Worm (Caenorhabditis elegans) whole organism, L4 larva: ENCODE data around the gene F13H10.9.

ENCODE experiments used
- F37D6.2 ChIP-seq: sonication (generic microtip); optimal IDR thresholded peaks from 2 replicates; lab custom pipeline; 2016; ENCODE audit warnings: mild to moderate bottlenecking, missing genetic modification characterization, missing compliant biosample characterization
- R02D3.7 ChIP-seq: fragments of 150-350 bp; sonication (generic microtip); optimal IDR thresholded peaks from 3 replicates; lab custom pipeline; 2014; ENCODE audit warnings: missing biosample characterization, missing genetic modification characterization
- T20F7.1 ChIP-seq: fragments of 200-800 bp; sonication (Bioruptor generic); optimal IDR thresholded peaks from 2 replicates; lab custom pipeline; 2018; ENCODE audit warnings: mild to moderate bottlenecking, missing genetic modification characterization, missing compliant biosample characterization
- Y48G9A.11 ChIP-seq: fragments of 200-800 bp; sonication (Bioruptor generic); IDR thresholded peaks from 2 replicates; pipeline ENCODE4 v1.3.6; 2022; ENCODE audit warnings: missing genetic modification reagents, missing genetic modification characterization, missing compliant biosample characterization
- ZK337.2 ChIP-seq: fragments of 200-800 bp; sonication (Bioruptor generic); IDR thresholded peaks from 2 replicates; pipeline ENCODE4 v1.3.6; 2022; ENCODE audit warnings: missing genetic modification reagents, missing genetic modification characterization, missing compliant biosample characterization
- aha-1 ChIP-seq: fragments of 150-350 bp; peaks from one replicate; lab custom pipeline; 2014; ENCODE audit warnings: missing biosample characterization, missing genetic modification characterization
- ama-1 ChIP-seq: fragments of 150-350 bp; optimal IDR thresholded peaks from 2 replicates; lab custom pipeline; 2014; ENCODE audit warnings: inconsistent platforms, mixed read lengths
- ces-1 ChIP-seq: fragments of 150-350 bp; sonication (generic microtip); optimal IDR thresholded peaks from 4 replicates; lab custom pipeline; 2014; ENCODE audit warnings: missing biosample characterization, missing genetic modification reagents, missing genetic modification characterization
- cey-2 ChIP-seq: sonication (generic microtip); optimal IDR thresholded peaks from 3 replicates; lab custom pipeline; 2017; ENCODE audit warnings: missing genetic modification characterization, mild to moderate bottlenecking, missing compliant biosample characterization, antibody characterized with exemption, borderline replicate concordance; ENCODE audit not compliant: insufficient read depth
- daf-12 ChIP-seq: fragments of 150-350 bp; optimal IDR thresholded peaks from 2 replicates; lab custom pipeline; 2014; ENCODE audit warnings: missing biosample characterization, missing genetic modification reagents, missing genetic modification characterization
- daf-16 ChIP-seq, 3 experiments: sonication (generic microtip); optimal IDR thresholded peaks; 2 replicates each; lab custom pipeline; 2016 to 2017; ENCODE audit warnings: missing genetic modification characterization in 3 of 3, missing genetic modification reagents in 3 of 3, mild to moderate bottlenecking in 2 of 3, missing compliant biosample characterization in 2 of 3, missing biosample characterization in 1 of 3, moderate library complexity in 1 of 3
- dmd-6 ChIP-seq: fragments of 200-800 bp; sonication (Bioruptor generic); IDR thresholded peaks from 2 replicates; pipeline ENCODE4 v1.3.6; 2022; ENCODE audit warnings: missing genetic modification reagents, missing genetic modification characterization, missing compliant biosample characterization
- dmd-9 ChIP-seq: fragments of 200-800 bp; sonication (Bioruptor generic); IDR thresholded peaks from 2 replicates; pipeline ENCODE4 v1.3.6; 2022; ENCODE audit warnings: missing genetic modification reagents, missing genetic modification characterization, missing compliant biosample characterization
- dpl-1 ChIP-seq: fragments of 150-350 bp; optimal IDR thresholded peaks from 2 replicates; lab custom pipeline; 2014; ENCODE audit warnings: missing biosample characterization, missing genetic modification reagents, missing genetic modification characterization
- dve-1 ChIP-seq: sonication (generic microtip); optimal IDR thresholded peaks from 2 replicates; lab custom pipeline; 2017; ENCODE audit warnings: antibody characterized with exemption, mild to moderate bottlenecking, missing genetic modification characterization, missing compliant biosample characterization; ENCODE audit not compliant: insufficient read depth
- egl-27 ChIP-seq: sonication (generic microtip); optimal IDR thresholded peaks from 3 replicates; lab custom pipeline; 2017; ENCODE audit warnings: missing biosample characterization, missing genetic modification reagents, missing genetic modification characterization
- fkh-10 ChIP-seq: fragments of 150-350 bp; optimal IDR thresholded peaks from 2 replicates; lab custom pipeline; 2014; ENCODE audit warnings: missing biosample characterization, missing genetic modification reagents, missing genetic modification characterization
- hif-1 ChIP-seq, 2 experiments: sonication (generic microtip); optimal IDR thresholded peaks; 2 replicates each; lab custom pipeline; 2016 to 2017; ENCODE audit warnings: missing compliant biosample characterization in 2 of 2, missing genetic modification characterization in 2 of 2, missing genetic modification reagents in 2 of 2, missing genotype in 2 of 2, mild to moderate bottlenecking in 1 of 2
- hlh-11 ChIP-seq: fragments of 200-800 bp; sonication (Bioruptor generic); optimal IDR thresholded peaks from 2 replicates; lab custom pipeline; 2018; ENCODE audit warnings: mild to moderate bottlenecking, missing genetic modification characterization, missing compliant biosample characterization
- hlh-30 ChIP-seq: sonication (generic microtip); optimal IDR thresholded peaks from 2 replicates; lab custom pipeline; 2017; ENCODE audit warnings: antibody characterized with exemption, mild to moderate bottlenecking, missing genetic modification characterization, missing compliant biosample characterization; ENCODE audit not compliant: insufficient read depth
- lim-7 ChIP-seq: fragments of 200-800 bp; sonication (Bioruptor generic); IDR thresholded peaks from 2 replicates; pipeline ENCODE4 v1.3.6; 2022; ENCODE audit warnings: missing genetic modification characterization, missing compliant biosample characterization
- lin-1 ChIP-seq: fragments of 200-800 bp; sonication (Bioruptor generic); IDR thresholded peaks from 2 replicates; pipeline ENCODE4 v1.3.6; 2022; ENCODE audit warnings: missing genetic modification reagents, missing genetic modification characterization, missing compliant biosample characterization
- mdl-1 ChIP-seq, 2 experiments: fragments of 150-350 bp in 1 of 2; sonication (generic microtip) in 1 of 2; optimal IDR thresholded peaks; 2 replicates each; lab custom pipeline; 2014 to 2017; ENCODE audit warnings: missing biosample characterization in 2 of 2, missing genetic modification characterization in 2 of 2
- mdt-29 ChIP-seq: fragments of 200-800 bp; sonication (Bioruptor generic); IDR thresholded peaks from 2 replicates; pipeline ENCODE4 v1.3.6; 2022; ENCODE audit warnings: missing genetic modification reagents, missing genetic modification characterization, missing compliant biosample characterization
- mep-1 ChIP-seq: fragments of 150-350 bp; sonication (generic microtip); optimal IDR thresholded peaks from 3 replicates; lab custom pipeline; 2014; ENCODE audit warnings: missing biosample characterization, missing genetic modification characterization
- mxl-3 ChIP-seq: fragments of 200-800 bp; sonication (Bioruptor generic); optimal IDR thresholded peaks from 2 replicates; lab custom pipeline; 2018; ENCODE audit warnings: mild to moderate bottlenecking, missing genetic modification characterization, missing compliant biosample characterization
- nhr-28 ChIP-seq: fragments of 150-350 bp; optimal IDR thresholded peaks from 2 replicates; lab custom pipeline; 2014; ENCODE audit warnings: missing biosample characterization, missing genetic modification characterization
- nhr-41 ChIP-seq: fragments of 200-800 bp; sonication (Bioruptor generic); IDR thresholded peaks from 2 replicates; pipeline ENCODE4 v1.3.6; 2022; ENCODE audit warnings: missing genetic modification reagents, missing genetic modification characterization, missing compliant biosample characterization
- nhr-42 ChIP-seq: fragments of 200-800 bp; sonication (Bioruptor generic); IDR thresholded peaks from 2 replicates; pipeline ENCODE4 v1.3.6; 2022; ENCODE audit warnings: missing genetic modification characterization, missing compliant biosample characterization
- nhr-48 ChIP-seq: sonication (generic microtip); optimal IDR thresholded peaks from 2 replicates; lab custom pipeline; 2016; ENCODE audit warnings: mild to moderate bottlenecking, missing genetic modification characterization, missing compliant biosample characterization
- nhr-6 ChIP-seq: fragments of 150-350 bp; optimal IDR thresholded peaks from 2 replicates; lab custom pipeline; 2014; ENCODE audit warnings: missing biosample characterization, missing genetic modification characterization
- nhr-77 ChIP-seq: fragments of 150-350 bp; optimal IDR thresholded peaks from 2 replicates; lab custom pipeline; 2014; ENCODE audit warnings: missing biosample characterization, missing genetic modification characterization
- pha-4 ChIP-seq, 2 experiments: fragments of 150-350 bp in 1 of 2; fragments of 200-800 bp in 1 of 2; sonication (Bioruptor generic) in 1 of 2; IDR thresholded peaks in 1 of 2; optimal IDR thresholded peaks in 1 of 2; 2 replicates each; pipeline versions ENCODE4 v1.3.6 to Lab custom; 2014 to 2022; ENCODE audit warnings: missing genetic modification characterization in 2 of 2, missing genetic modification reagents in 2 of 2, missing biosample characterization in 1 of 2, missing compliant biosample characterization in 1 of 2
- php-3 ChIP-seq: fragments of 200-800 bp; sonication (Bioruptor generic); IDR thresholded peaks from 2 replicates; pipeline ENCODE4 v1.3.6; 2022; ENCODE audit warnings: missing genetic modification reagents, missing genetic modification characterization, missing compliant biosample characterization
- pqm-1 ChIP-seq: sonication (generic microtip); optimal IDR thresholded peaks from 2 replicates; lab custom pipeline; 2017; ENCODE audit warnings: missing biosample characterization, missing genetic modification characterization
- tra-1 ChIP-seq: fragments of 200-800 bp; sonication (Bioruptor generic); IDR thresholded peaks from 2 replicates; pipeline ENCODE4 v1.3.6; 2022; ENCODE audit warnings: missing genetic modification reagents, missing genetic modification characterization, missing compliant biosample characterization
- unc-130 ChIP-seq: sonication (generic microtip); optimal IDR thresholded peaks from 2 replicates; lab custom pipeline; 2016; ENCODE audit warnings: missing genetic modification reagents, missing genetic modification characterization, missing compliant biosample characterization
- unc-62 ChIP-seq, 3 experiments: fragments of 150-350 bp in 1 of 3; sonication (generic microtip); optimal IDR thresholded peaks in 2 of 3; peaks in 1 of 3; 1 replicate in 1 of 3; 2 replicates in 2 of 3; lab custom pipeline; 2014 to 2017; ENCODE audit warnings: missing biosample characterization in 3 of 3, missing genetic modification characterization in 3 of 3, missing genetic modification reagents in 3 of 3, missing genotype in 1 of 3

The F13H10.9 gene

ce11 chrIV:10964688-10965087 is 37.0 kb upstream of the F13H10.9 start:
- TF ChIP-seq mxl-3 (GFP tag; lab: Kevin White, UChicago) (peak; percentile 12), ZK337.2 (GFP tag; lab: Robert Waterston, UW) (no peak), cey-2 (no peak), T20F7.1 (GFP tag; lab: Kevin White, UChicago) (no peak), nhr-48 (tag; lab: Kevin White, UChicago) (peak; percentile 50), daf-12 (no peak), nhr-77 (tag; lab: Kevin White, UChicago) (peak; percentile 24), daf-16 (GFP tag; optimal IDR thresholded peaks at IDR 0.05; lab: Kevin White, UChicago) (no peak), daf-16 (tag; optimal IDR thresholded peaks at IDR 0.05; lab: Kevin White, UChicago) (peak; percentile 55), nhr-28 (peak; percentile 56), mdl-1 (tag; optimal IDR thresholded peaks at IDR 0.05; lab: Kevin White, UChicago) (peak in 1 of 2 experiments; percentile 1), dve-1 (tag; lab: Kevin White, UChicago) (peak; percentile 52), Y48G9A.11 (GFP tag; lab: Robert Waterston, UW) (no peak), pha-4 (GFP tag; IDR thresholded peaks at IDR 0.05; lab: Robert Waterston, UW) (no peak), pha-4 (tag; optimal IDR thresholded peaks at IDR 0.05; lab: Kevin White, UChicago) (no peak), dmd-6 (GFP tag; lab: Robert Waterston, UW) (peak; percentile 72), hlh-30 (tag; lab: Kevin White, UChicago) (peak; percentile 44)

- TF ChIP-seq ces-1 (GFP tag; lab: Kevin White, UChicago) = no peak
- no peak for TF ChIP-seq dmd-9
- TF ChIP-seq F37D6.2 (tag; lab: Kevin White, UChicago) = no peak
- TF ChIP-seq php-3 (GFP tag; lab: Robert Waterston, UW) = no peak
- no peak for TF ChIP-seq pha-4 (GFP tag; IDR thresholded peaks at IDR 0.05; lab: Robert Waterston, UW)
- TF ChIP-seq pha-4 (tag; optimal IDR thresholded peaks at IDR 0.05; lab: Kevin White, UChicago) = no peak
- no peak for TF ChIP-seq lim-7
- TF ChIP-seq ama-1 (lab: Kevin White, UChicago) = no peak
- TF ChIP-seq nhr-42 = no peak
- no peak for TF ChIP-seq dmd-6 (GFP tag; lab: Robert Waterston, UW)
- TF ChIP-seq egl-27 (tag; lab: Kevin White, UChicago) = no peak
- TF ChIP-seq pqm-1 (tag; lab: Kevin White, UChicago) = no peak
- TF ChIP-seq R02D3.7 (tag; lab: Kevin White, UChicago) = no peak
- TF ChIP-seq nhr-48 (tag; lab: Kevin White, UChicago) = no peak
- TF ChIP-seq hif-1 (tag; optimal IDR thresholded peaks at IDR 0.05; lab: Kevin White, UChicago) = no peak
- TF ChIP-seq mdt-29 (GFP tag; lab: Robert Waterston, UW) = no peak
- TF ChIP-seq nhr-28 = no peak
- TF ChIP-seq, all 104 proteins: peak for 0
Observed at ce11 chrIV:10966359-10966758, 35.4 kb upstream of the F13H10.9 start, which contains the start of the genes aqp-3 and Y69E1A.8. TSS of gene aqp-3 (minus strand) at chrIV:10966459. TSS of gene Y69E1A.8 (plus strand) at chrIV:10966604.

- TF ChIP-seq hlh-30 (tag; lab: Kevin White, UChicago) = peak; percentile 30
- peak in 1 of 2 experiments; percentile 44 for TF ChIP-seq unc-62 (GFP tag; optimal IDR thresholded peaks at IDR 0.05 in 1 of 2; lab: Kevin White, UChicago)
- no peak for TF ChIP-seq unc-62 (tag; optimal IDR thresholded peaks at IDR 0.05; lab: Kevin White, UChicago)
- TF ChIP-seq pqm-1 (tag; lab: Kevin White, UChicago) = peak; percentile 99
- TF ChIP-seq nhr-28 = peak; percentile 90
- TF ChIP-seq fkh-10 (GFP tag; lab: Kevin White, UChicago) = no peak
- 0 out of 2 replicates have a peak, but pooled peaks have one; percentile 37 for TF ChIP-seq lin-1 (GFP tag; lab: Robert Waterston, UW)
- TF ChIP-seq mep-1 (tag; lab: Kevin White, UChicago) = peak; percentile 12
- peak; percentile 59; the same call in 1 of the 2 replicates for TF ChIP-seq tra-1
- TF ChIP-seq dmd-6 (GFP tag; lab: Robert Waterston, UW) = peak; percentile 89
- peak; percentile 13 for TF ChIP-seq nhr-6 (tag; lab: Kevin White, UChicago)
- TF ChIP-seq dve-1 (tag; lab: Kevin White, UChicago) = peak; percentile 74
- TF ChIP-seq hlh-11 (tag; lab: Kevin White, UChicago) = peak; percentile 86
- TF ChIP-seq nhr-77 (tag; lab: Kevin White, UChicago) = peak; percentile 47
- peak; percentile 2 for TF ChIP-seq nhr-48 (tag; lab: Kevin White, UChicago)
- 0 out of 2 replicates have a peak, but pooled peaks have one; percentile 37 for TF ChIP-seq nhr-41 (GFP tag; lab: Robert Waterston, UW)
- no peak for TF ChIP-seq unc-130
- TF ChIP-seq daf-16 (GFP tag; optimal IDR thresholded peaks at IDR 0.05; lab: Kevin White, UChicago) = no peak
- TF ChIP-seq daf-16 (tag; optimal IDR thresholded peaks at IDR 0.05; lab: Kevin White, UChicago) = peak; percentile 50
- TF ChIP-seq dpl-1 (GFP tag; lab: Kevin White, UChicago) = no peak
- TF ChIP-seq aha-1 (tag; lab: Kevin White, UChicago) = no peak
Observed at ce11 chrIV:10970333-10970732, 31.4 kb upstream of the F13H10.9 start.
